Fruit fly (Drosophila melanogaster): ENCODE results near the gene CG6621.
A peak's percentile ranks its signal among the peaks of the same experiment; 100 is the strongest.

CG6621 gene

DNA sequence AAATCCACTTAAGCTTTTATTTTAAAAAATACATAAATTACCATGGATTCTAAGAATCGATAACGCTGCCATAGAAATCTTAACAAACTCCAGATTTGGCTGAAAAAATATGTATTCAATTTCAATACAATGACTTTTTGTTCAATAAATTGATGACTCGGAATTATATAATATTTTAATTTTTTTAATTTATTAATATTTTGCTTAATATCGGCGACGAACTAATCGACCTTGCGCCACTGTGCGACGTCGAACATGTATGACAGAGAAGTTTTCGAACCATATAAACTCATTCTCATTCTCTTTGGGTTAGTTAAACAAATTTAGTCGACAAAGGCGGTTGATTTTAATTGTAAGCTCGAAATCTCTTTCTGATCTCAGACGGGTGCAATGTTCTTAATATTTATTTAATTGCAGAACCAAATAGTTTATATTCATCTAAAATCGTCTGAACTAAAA lies 43.8 kb downstream of the CG6621 start, which contains the start of gene CG42394 (continued):
- TF ChIP-seq Six4 (GFP tag; optimal IDR thresholded peaks at IDR 0.05) (peak; percentile 95), tio (GFP tag; optimal IDR thresholded peaks at IDR 0.05) (peak; percentile 89), CG1602 (GFP tag; optimal IDR thresholded peaks at IDR 0.05) (peak; percentile 92), BEAF-32 (GFP tag; optimal IDR thresholded peaks at IDR 0.05) (no peak), gcm (GFP tag; optimal IDR thresholded peaks at IDR 0.05) (peak; percentile 94), CG8924 (tag; optimal IDR thresholded peaks at IDR 0.05) (peak; percentile 97), CG3726 (GFP tag; IDR thresholded peaks at IDR 0.05) (peak; percentile 88; the same call in 1 of the 3 replicates), CG30403 (GFP tag; optimal IDR thresholded peaks at IDR 0.05) (peak; percentile 92), CG2199 (GFP tag; IDR thresholded peaks at IDR 0.05) (peak; percentile 88; the same call in 2 of the 3 replicates), gfzf (GFP tag; optimal IDR thresholded peaks at IDR 0.05) (no peak), tna (GFP tag; IDR thresholded peaks at IDR 0.05; ENCODE audit: partially characterized antibody) (no peak), CG7745 (tag; optimal IDR thresholded peaks at IDR 0.05) (peak; percentile 10), pnt (GFP tag; optimal IDR thresholded peaks at IDR 0.05) (peak; percentile 56), Fer3 (tag; optimal IDR thresholded peaks at IDR 0.05) (peak; percentile 95), D19A (tag; optimal IDR thresholded peaks at IDR 0.05) (peak; percentile 96), CG31365 (tag; optimal IDR thresholded peaks at IDR 0.05) (peak; percentile 40), Nf-YC (tag; optimal IDR thresholded peaks at IDR 0.05) (peak; percentile 84), row (GFP tag; IDR thresholded peaks at IDR 0.05) (peak; percentile 94), CG14860 (GFP tag; IDR thresholded peaks at IDR 0.05; ENCODE audit: partially characterized antibody) (peak; percentile 50; the same call in 1 of the 3 replicates), HHEX (GFP tag; optimal IDR thresholded peaks at IDR 0.05) (peak; percentile 94), Awh (GFP tag; IDR thresholded peaks at IDR 0.05) (peak; percentile 91), odd (GFP tag; optimal IDR thresholded peaks at IDR 0.05) (peak; percentile 93), CG2202 (tag; optimal IDR thresholded peaks at IDR 0.05) (peak; percentile 90), cas (GFP tag; IDR thresholded peaks at IDR 0.05) (peak; percentile 90), gsb (GFP tag; IDR thresholded peaks at IDR 0.05) (peak; percentile 87), CG13287 (GFP tag; IDR thresholded peaks at IDR 0.05; ENCODE audit: partially characterized antibody) (peak; percentile 64; the same call in 1 of the 2 replicates), gcm2 (GFP tag; optimal IDR thresholded peaks at IDR 0.05) (peak; percentile 81), CG11398 (GFP tag; optimal IDR thresholded peaks at IDR 0.05) (peak; percentile 55), CG9727 (GFP tag; optimal IDR thresholded peaks at IDR 0.05) (peak; percentile 99), CG9876 (GFP tag; optimal IDR thresholded peaks at IDR 0.05) (no peak), MESR4 (GFP tag; optimal IDR thresholded peaks at IDR 0.05) (peak; percentile 25), unc-4 (GFP tag; IDR thresholded peaks at IDR 0.05; ENCODE audit: partially characterized antibody) (0 out of 2 replicates have a peak, but pooled peaks have one; percentile 18), CG6272 (GFP tag; IDR thresholded peaks at IDR 0.05) (peak; percentile 88), pum (GFP tag; optimal IDR thresholded peaks at IDR 0.05) (peak; percentile 64), tgo (GFP tag; IDR thresholded peaks at IDR 0.05) (peak; percentile 93), schlank (tag; optimal IDR thresholded peaks at IDR 0.05) (peak; percentile 70), MTF-1 (GFP tag; optimal IDR thresholded peaks at IDR 0.05; ENCODE audit: borderline replicate concordance) (peak; percentile 91), dysf (GFP tag; IDR thresholded peaks at IDR 0.05) (peak; percentile 95), Neu2 (GFP tag; optimal IDR thresholded peaks at IDR 0.05; ENCODE audit: borderline replicate concordance) (no peak), Gsc (GFP tag; IDR thresholded peaks at IDR 0.05) (peak; percentile 21; the same call in 1 of the 2 replicates), yki (optimal IDR thresholded peaks at IDR 0.05) (no peak), CG1603 (tag; optimal IDR thresholded peaks at IDR 0.05) (no peak), ind (GFP tag; optimal IDR thresholded peaks at IDR 0.05) (peak; percentile 88), dmrt99B (tag; optimal IDR thresholded peaks at IDR 0.05) (peak; percentile 97), Mad (GFP tag; optimal IDR thresholded peaks at IDR 0.05) (peak; percentile 75), mld (GFP tag; IDR thresholded peaks at IDR 0.05; ENCODE audit: partially characterized antibody) (no peak), hkb (optimal IDR thresholded peaks at IDR 0.05) (no peak), hkb (GFP tag; IDR thresholded peaks at IDR 0.05) (peak; percentile 97), CG11085 (GFP tag; IDR thresholded peaks at IDR 0.05) (peak; percentile 74), Hsf (GFP tag; optimal IDR thresholded peaks at IDR 0.05) (peak; percentile 84), CG2889 (GFP tag; IDR thresholded peaks at IDR 0.05) (peak; percentile 88)
